Worm (Caenorhabditis elegans): Measurements from ENCODE around the gene iff-1.

ce11 chrIII:9733333-9733732, 13.7 kb downstream of the iff-1 start:
- TF ChIP-seq Y5F2A.4 (GFP tag; optimal IDR thresholded peaks at IDR 0.05) (no peak), F49E8.2 (tag; optimal IDR thresholded peaks at IDR 0.05; ENCODE audit: borderline replicate concordance) (no peak), unc-62 (GFP tag; optimal IDR thresholded peaks at IDR 0.05 in 1 of 2) (peak in 1 of 2 experiments; percentile 55), unc-62 (tag; optimal IDR thresholded peaks at IDR 0.05) (no peak), nhr-76 (tag; optimal IDR thresholded peaks at IDR 0.05) (no peak), nhr-237 (tag; optimal IDR thresholded peaks at IDR 0.05) (no peak), zag-1 (tag; optimal IDR thresholded peaks at IDR 0.05) (no peak), hlh-30 (tag; optimal IDR thresholded peaks at IDR 0.05; ENCODE audit: insufficient read depth) (no peak), nhr-77 (tag; optimal IDR thresholded peaks at IDR 0.05) (no peak), dpl-1 (GFP tag; optimal IDR thresholded peaks at IDR 0.05) (no peak), ztf-7 (tag; optimal IDR thresholded peaks at IDR 0.05) (no peak), snpc-4 (tag; optimal IDR thresholded peaks at IDR 0.05) (no peak), dve-1 (tag; optimal IDR thresholded peaks at IDR 0.05; ENCODE audit: insufficient read depth) (no peak), lsy-2 (tag; optimal IDR thresholded peaks at IDR 0.05) (no peak), nhr-10 (tag; optimal IDR thresholded peaks at IDR 0.05) (no peak)
